Worm (Caenorhabditis elegans) whole organism, L1 larva: Measurements from ENCODE around the gene eat-6.

Experiments
- C04F5.9 ChIP-seq: sonication (generic microtip); optimal IDR thresholded peaks from 2 replicates; lab custom pipeline; 2016; ENCODE audit warnings: missing genetic modification characterization, missing compliant biosample characterization
- C34B4.2 ChIP-seq: sonication (generic microtip); optimal IDR thresholded peaks from 2 replicates; lab custom pipeline; 2017; ENCODE audit warnings: mild to moderate bottlenecking, missing genetic modification characterization, missing compliant biosample characterization
- Y116A8C.19 ChIP-seq: sonication (generic microtip); optimal IDR thresholded peaks from 2 replicates; lab custom pipeline; 2016; ENCODE audit warnings: missing compliant biosample characterization, missing genetic modification characterization, borderline replicate concordance
- aha-1 ChIP-seq: fragments of 150-350 bp; optimal IDR thresholded peaks from 2 replicates; lab custom pipeline; 2014; ENCODE audit warnings: missing biosample characterization, missing genetic modification characterization
- aly-2 ChIP-seq: fragments of 150-350 bp; optimal IDR thresholded peaks from 2 replicates; lab custom pipeline; 2014; ENCODE audit warnings: missing biosample characterization, missing genetic modification characterization
- ama-1 ChIP-seq: fragments of 150-350 bp; optimal IDR thresholded peaks from 2 replicates; lab custom pipeline; 2014
- ceh-63 ChIP-seq: fragments of 200-800 bp; sonication (Bioruptor generic); optimal IDR thresholded peaks from 2 replicates; lab custom pipeline; 2018; ENCODE audit warnings: mild to moderate bottlenecking, missing genetic modification characterization, missing compliant biosample characterization
- ceh-8 ChIP-seq: fragments of 200-800 bp; sonication (Bioruptor generic); optimal IDR thresholded peaks from 2 replicates; lab custom pipeline; 2018; ENCODE audit warnings: mild to moderate bottlenecking, missing genetic modification characterization, moderate library complexity, missing compliant biosample characterization
- ceh-88 ChIP-seq: fragments of 200-800 bp; sonication (Bioruptor generic); IDR thresholded peaks from 2 replicates; pipeline ENCODE4 v1.3.6; 2022; ENCODE audit warnings: missing genetic modification characterization, missing compliant biosample characterization
- dpl-1 ChIP-seq, 3 experiments: fragments of 150-350 bp in 2 of 3; sonication (generic microtip) in 1 of 3; optimal IDR thresholded peaks; 2 replicates each; lab custom pipeline; 2014 to 2017; ENCODE audit warnings: missing biosample characterization in 3 of 3, missing genetic modification characterization in 3 of 3, missing genetic modification reagents in 3 of 3
- dsc-1 ChIP-seq: sonication (generic microtip); optimal IDR thresholded peaks from 2 replicates; lab custom pipeline; 2016; ENCODE audit warnings: mild to moderate bottlenecking, missing genetic modification characterization, missing compliant biosample characterization
- efl-1 ChIP-seq, 4 experiments: fragments of 150-350 bp; optimal IDR thresholded peaks in 3 of 4; peaks in 1 of 4; 1 replicate in 1 of 4; 2 replicates in 3 of 4; lab custom pipeline; 2014; ENCODE audit warnings: missing biosample characterization in 2 of 4, missing genetic modification characterization in 2 of 4, missing genetic modification reagents in 2 of 4
- efl-3 ChIP-seq: fragments of 200-800 bp; sonication (Bioruptor generic); optimal IDR thresholded peaks from 2 replicates; lab custom pipeline; 2018; ENCODE audit warnings: mild to moderate bottlenecking, missing genetic modification characterization, missing compliant biosample characterization
- egl-27 ChIP-seq, 2 experiments: fragments of 150-350 bp in 1 of 2; sonication (generic microtip); optimal IDR thresholded peaks; 3 replicates each; lab custom pipeline; 2017 to 2018; ENCODE audit warnings: missing biosample characterization in 2 of 2, missing genetic modification characterization in 2 of 2, missing genetic modification reagents in 2 of 2
- elt-2 ChIP-seq: sonication (generic microtip); optimal IDR thresholded peaks from 2 replicates; lab custom pipeline; 2016; ENCODE audit warnings: missing genetic modification characterization, mild to moderate bottlenecking, inconsistent platforms, missing compliant biosample characterization, missing genetic modification reagents
- elt-3 ChIP-seq, 6 experiments: fragments of 150-350 bp in 1 of 6; sonication (generic microtip); optimal IDR thresholded peaks; 2 replicates each; lab custom pipeline; 2017 to 2018; ENCODE audit warnings: missing biosample characterization in 6 of 6, missing genetic modification characterization in 6 of 6, inconsistent platforms in 1 of 6
- ets-5 ChIP-seq: fragments of 200-800 bp; sonication (Bioruptor generic); IDR thresholded peaks from 2 replicates; pipeline ENCODE4 v1.3.6; 2022; ENCODE audit warnings: missing genetic modification characterization, missing compliant biosample characterization
- fkh-10 ChIP-seq: sonication (generic microtip); optimal IDR thresholded peaks from 2 replicates; lab custom pipeline; 2017; ENCODE audit warnings: missing biosample characterization, missing genetic modification reagents, missing genetic modification characterization
- grh-1 ChIP-seq: fragments of 200-800 bp; sonication (Bioruptor generic); IDR thresholded peaks from 2 replicates; pipeline ENCODE4 v1.3.6; 2022; ENCODE audit warnings: missing genetic modification reagents, missing genetic modification characterization, missing compliant biosample characterization
- hlh-4 ChIP-seq: sonication (generic microtip); optimal IDR thresholded peaks from 2 replicates; lab custom pipeline; 2016; ENCODE audit warnings: mild to moderate bottlenecking, missing genetic modification characterization, missing compliant biosample characterization
- hpl-2 ChIP-seq: fragments of 150-350 bp; optimal IDR thresholded peaks from 2 replicates; lab custom pipeline; 2014; ENCODE audit warnings: missing biosample characterization, missing genetic modification reagents, missing genetic modification characterization
- irx-1 ChIP-seq: sonication (generic microtip); optimal IDR thresholded peaks from 2 replicates; lab custom pipeline; 2016; ENCODE audit warnings: missing genetic modification characterization, missing compliant biosample characterization
- jun-1 ChIP-seq: fragments of 150-350 bp; optimal IDR thresholded peaks from 2 replicates; lab custom pipeline; 2014; ENCODE audit warnings: missing biosample characterization, missing genetic modification reagents, missing genetic modification characterization
- lin-15B ChIP-seq: fragments of 150-350 bp; sonication (generic microtip); optimal IDR thresholded peaks from 3 replicates; lab custom pipeline; 2014; ENCODE audit warnings: missing biosample characterization, missing genetic modification characterization
- lin-35 ChIP-seq, 2 experiments: fragments of 150-350 bp; optimal IDR thresholded peaks; 2 replicates each; lab custom pipeline; 2014; ENCODE audit warnings: missing biosample characterization in 2 of 2, missing genetic modification characterization in 2 of 2, missing genetic modification reagents in 2 of 2
- lin-39 ChIP-seq: fragments of 150-350 bp; optimal IDR thresholded peaks from 2 replicates; lab custom pipeline; 2014; ENCODE audit warnings: missing biosample characterization, missing genetic modification reagents, missing genetic modification characterization
- lsy-2 ChIP-seq, 2 experiments: fragments of 150-350 bp; optimal IDR thresholded peaks; 2 replicates each; lab custom pipeline; 2014; ENCODE audit warnings: missing biosample characterization in 2 of 2, missing genetic modification characterization in 2 of 2
- nhr-12 ChIP-seq: sonication (generic microtip); optimal IDR thresholded peaks from 2 replicates; lab custom pipeline; 2017; ENCODE audit warnings: missing biosample characterization, missing genetic modification characterization
- nhr-19 ChIP-seq: fragments of 200-800 bp; sonication (Bioruptor generic); conservative IDR thresholded peaks from 2 replicates; pipeline ENCODE4 v1.3.6; 2022; ENCODE audit warnings: missing genetic modification characterization, missing compliant biosample characterization
- nhr-47 ChIP-seq: sonication (generic microtip); optimal IDR thresholded peaks from 2 replicates; lab custom pipeline; 2016; ENCODE audit warnings: mild to moderate bottlenecking, missing genetic modification characterization, moderate library complexity, missing compliant biosample characterization
- nhr-71 ChIP-seq: sonication (generic microtip); optimal IDR thresholded peaks from 2 replicates; lab custom pipeline; 2016; ENCODE audit warnings: mild to moderate bottlenecking, missing genetic modification characterization, moderate library complexity, missing compliant biosample characterization
- nhr-76 ChIP-seq: sonication (generic microtip); optimal IDR thresholded peaks from 2 replicates; lab custom pipeline; 2017; ENCODE audit warnings: missing biosample characterization, missing genetic modification characterization
- nhr-77 ChIP-seq: fragments of 150-350 bp; optimal IDR thresholded peaks from 2 replicates; lab custom pipeline; 2014; ENCODE audit warnings: missing biosample characterization, missing genetic modification characterization
- nhr-84 ChIP-seq: sonication (generic microtip); optimal IDR thresholded peaks from 2 replicates; lab custom pipeline; 2017; ENCODE audit warnings: missing biosample characterization, missing genetic modification characterization
- nhr-85 ChIP-seq: sonication (generic microtip); peaks from one replicate; lab custom pipeline; 2016; ENCODE audit warnings: missing genetic modification characterization, inconsistent platforms, missing compliant biosample characterization
- nhr-90 ChIP-seq: sonication (generic microtip); optimal IDR thresholded peaks from 2 replicates; lab custom pipeline; 2016; ENCODE audit warnings: mild to moderate bottlenecking, missing genetic modification characterization, missing compliant biosample characterization; ENCODE audit not compliant: poor library complexity
- pag-3 ChIP-seq: sonication (generic microtip); optimal IDR thresholded peaks from 2 replicates; lab custom pipeline; 2017; ENCODE audit warnings: missing genetic modification characterization, mild to moderate bottlenecking, missing compliant biosample characterization, antibody characterized with exemption, borderline replicate concordance; ENCODE audit not compliant: insufficient read depth
- pax-3 ChIP-seq: fragments of 200-800 bp; sonication (Bioruptor generic); optimal IDR thresholded peaks from 2 replicates; lab custom pipeline; 2018; ENCODE audit warnings: mild to moderate bottlenecking, missing genetic modification characterization, moderate library complexity, missing compliant biosample characterization
- pqm-1 ChIP-seq: sonication (generic microtip); optimal IDR thresholded peaks from 3 replicates; lab custom pipeline; 2017; ENCODE audit warnings: missing biosample characterization, missing genetic modification characterization
- snu-23 ChIP-seq: sonication (generic microtip); optimal IDR thresholded peaks from 2 replicates; lab custom pipeline; 2016; ENCODE audit warnings: missing genetic modification characterization, missing compliant biosample characterization
- sox-4 ChIP-seq: sonication (generic microtip); optimal IDR thresholded peaks from 2 replicates; lab custom pipeline; 2016; ENCODE audit warnings: missing genetic modification characterization, missing compliant biosample characterization
- sup-37 ChIP-seq: fragments of 200-800 bp; sonication (Bioruptor generic); optimal IDR thresholded peaks from 2 replicates; lab custom pipeline; 2018; ENCODE audit warnings: mild to moderate bottlenecking, missing genetic modification characterization, missing compliant biosample characterization
- unc-130 ChIP-seq: fragments of 150-350 bp; optimal IDR thresholded peaks from 2 replicates; lab custom pipeline; 2017; ENCODE audit warnings: missing biosample characterization, missing genetic modification characterization, inconsistent platforms
- unc-62 ChIP-seq: fragments of 150-350 bp; optimal IDR thresholded peaks from 2 replicates; lab custom pipeline; 2014; ENCODE audit warnings: missing biosample characterization, missing genetic modification reagents, missing genetic modification characterization
- unc-86 ChIP-seq: sonication (generic microtip); optimal IDR thresholded peaks from 2 replicates; lab custom pipeline; 2016; ENCODE audit warnings: missing genetic modification characterization, missing compliant biosample characterization
- unc-98 ChIP-seq: fragments of 200-800 bp; sonication (Bioruptor generic); IDR thresholded peaks from 2 replicates; pipeline ENCODE4 v1.3.6; 2022; ENCODE audit warnings: missing genetic modification characterization, missing compliant biosample characterization
- vab-15 ChIP-seq: sonication (generic microtip); optimal IDR thresholded peaks from 2 replicates; lab custom pipeline; 2017; ENCODE audit warnings: missing genotype, mild to moderate bottlenecking, missing genetic modification characterization, missing compliant biosample characterization
- xbp-1 ChIP-seq: sonication (generic microtip); optimal IDR thresholded peaks from 2 replicates; lab custom pipeline; 2016; ENCODE audit warnings: missing genetic modification characterization, missing compliant biosample characterization
- zag-1 ChIP-seq: fragments of 150-350 bp; optimal IDR thresholded peaks from 2 replicates; lab custom pipeline; 2014; ENCODE audit warnings: missing biosample characterization, missing genetic modification characterization
- zip-4 ChIP-seq: fragments of 200-800 bp; sonication (Bioruptor generic); optimal IDR thresholded peaks from 2 replicates; lab custom pipeline; 2018; ENCODE audit warnings: mild to moderate bottlenecking, missing genetic modification characterization, moderate library complexity, missing compliant biosample characterization
- ztf-4 ChIP-seq: fragments of 150-350 bp; optimal IDR thresholded peaks from 2 replicates; lab custom pipeline; 2014; ENCODE audit warnings: missing biosample characterization, missing genetic modification characterization

eat-6 gene

DNA sequence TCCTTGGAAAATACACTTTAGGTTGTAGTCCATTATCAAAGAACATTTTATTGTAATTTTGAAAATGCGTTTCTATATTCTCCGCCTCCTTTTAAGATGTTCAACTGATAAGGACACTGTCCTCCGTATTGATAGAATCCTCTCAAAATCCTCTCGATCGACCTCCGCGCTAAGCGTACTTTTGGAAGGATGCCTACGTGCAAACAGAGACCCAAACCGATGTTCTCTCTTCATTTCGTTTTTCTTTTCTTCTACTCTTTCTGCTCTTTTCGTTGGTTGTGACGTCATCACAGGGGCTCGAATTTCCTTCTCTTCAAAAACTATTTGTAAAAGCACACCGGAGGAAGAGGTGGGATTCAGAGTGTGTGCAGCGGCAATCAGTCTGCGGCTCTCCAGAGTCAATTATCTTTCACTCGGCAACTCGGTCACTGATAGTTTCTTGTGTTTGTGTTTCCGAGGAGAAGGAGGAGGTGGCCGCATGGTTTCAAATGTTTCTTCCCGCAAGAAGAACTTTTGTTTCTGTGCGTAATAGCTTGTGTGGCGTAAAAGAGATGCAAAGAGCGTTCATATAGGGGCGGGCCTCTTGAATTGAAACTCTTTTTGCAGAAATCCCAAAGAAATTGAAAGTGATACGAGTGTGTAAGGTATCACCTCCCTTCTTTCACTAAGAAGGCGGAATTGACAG lies 47.2 kb downstream of the eat-6 start, which contains the start of gene C34B4.2 (continued):
- TF ChIP-seq ceh-8 (GFP tag; lab: Kevin White, UChicago): no peak
- peak; percentile 76 for TF ChIP-seq elt-2
- TF ChIP-seq ets-5 (GFP tag; lab: Robert Waterston, UW): no peak
- TF ChIP-seq irx-1 (tag; lab: Kevin White, UChicago): peak; percentile 63
- peak; percentile 24 to 68 for TF ChIP-seq lsy-2 (tag; optimal IDR thresholded peaks at IDR 0.05; lab: Kevin White, UChicago)
- no peak for TF ChIP-seq jun-1 (tag; lab: Kevin White, UChicago)
- TF ChIP-seq hpl-2 (GFP tag; lab: Kevin White, UChicago): no peak
- peak; percentile 37 for TF ChIP-seq xbp-1 (tag; lab: Kevin White, UChicago)
- no peak for TF ChIP-seq zag-1 (tag; lab: Kevin White, UChicago)
- no peak for TF ChIP-seq vab-15 (tag; lab: Kevin White, UChicago)
- peak; percentile 67 for TF ChIP-seq ztf-4 (tag; lab: Kevin White, UChicago)
- peak; percentile 32 for TF ChIP-seq dsc-1 (tag; lab: Kevin White, UChicago)
- TF ChIP-seq pqm-1 (tag; lab: Kevin White, UChicago): no peak
- peak; percentile 93 for TF ChIP-seq nhr-71 (tag; lab: Kevin White, UChicago)
- no peak for TF ChIP-seq nhr-84 (tag; lab: Kevin White, UChicago)
- no peak for TF ChIP-seq grh-1 (GFP tag; lab: Robert Waterston, UW)
- TF ChIP-seq dpl-1 (GFP tag; optimal IDR thresholded peaks at IDR 0.05; lab: Kevin White, UChicago): peak in 2 of 3 experiments; percentile 7 to 45
- TF ChIP-seq nhr-12 (tag; lab: Kevin White, UChicago): no peak
- TF ChIP-seq aha-1: peak; percentile 92
- no peak for TF ChIP-seq sup-37 (GFP tag; lab: Kevin White, UChicago)
- TF ChIP-seq unc-62 (GFP tag; lab: Kevin White, UChicago): no peak
- TF ChIP-seq nhr-85 (tag; lab: Kevin White, UChicago): peak; percentile 66
- no peak for TF ChIP-seq C34B4.2 (tag; lab: Kevin White, UChicago)
- TF ChIP-seq ama-1 (lab: Kevin White, UChicago): no peak
- peak; percentile 14; the same call in 1 of the 2 replicates for TF ChIP-seq unc-98
- TF ChIP-seq hlh-4: no peak
- TF ChIP-seq ceh-88: no peak; the same call in 1 of the 2 replicates
- peak; percentile 32 for TF ChIP-seq sox-4 (tag; lab: Kevin White, UChicago)
- TF ChIP-seq fkh-10: peak; percentile 27
- TF ChIP-seq efl-3 (GFP tag; lab: Kevin White, UChicago): no peak
- peak; percentile 57 for TF ChIP-seq nhr-47 (tag; lab: Kevin White, UChicago)
- TF ChIP-seq nhr-19 (GFP tag; lab: Robert Waterston, UW): peak; percentile 92
- peak; percentile 14 for TF ChIP-seq aly-2 (tag; lab: Kevin White, UChicago)
- peak; percentile 59 for TF ChIP-seq nhr-90 (tag; lab: Kevin White, UChicago)
- peak; percentile 71 for TF ChIP-seq lin-39 (tag; lab: Kevin White, UChicago)
- peak; percentile 81 to 84 for TF ChIP-seq egl-27 (tag; optimal IDR thresholded peaks at IDR 0.05; lab: Kevin White, UChicago)
- TF ChIP-seq pax-3 (tag; lab: Kevin White, UChicago): peak; percentile 84
- TF ChIP-seq elt-3 (tag; optimal IDR thresholded peaks at IDR 0.05; lab: Kevin White, UChicago): peak in 2 of 6 experiments; percentile 8 to 38
- TF ChIP-seq unc-86 (tag; lab: Kevin White, UChicago): no peak
- TF ChIP-seq efl-1 (optimal IDR thresholded peaks at IDR 0.05; lab: Kevin White, UChicago): peak; percentile 29 to 55
- TF ChIP-seq efl-1 (GFP tag; optimal IDR thresholded peaks at IDR 0.05 in 1 of 2; lab: Kevin White, UChicago): peak in 1 of 2 experiments; percentile 48
- TF ChIP-seq lin-35 (GFP tag; optimal IDR thresholded peaks at IDR 0.05; lab: Kevin White, UChicago): peak; percentile 33 to 34
- peak; percentile 68 for TF ChIP-seq snu-23 (GFP tag; lab: Kevin White, UChicago)
- no peak for TF ChIP-seq nhr-76 (tag; lab: Kevin White, UChicago)
- no peak for TF ChIP-seq pag-3
- TF ChIP-seq Y116A8C.19 (tag; lab: Kevin White, UChicago): no peak
- no peak for TF ChIP-seq C04F5.9
- peak; percentile 88 for TF ChIP-seq nhr-77
- peak; percentile 40 for TF ChIP-seq zip-4 (GFP tag; lab: Kevin White, UChicago)
- no peak for TF ChIP-seq lin-15B (tag; lab: Kevin White, UChicago)
- peak; percentile 39 for TF ChIP-seq unc-130 (tag; lab: Kevin White, UChicago)
- no peak for TF ChIP-seq ceh-63 (GFP tag; lab: Kevin White, UChicago)
